Fruit fly (Drosophila melanogaster) whole organism, embryonic: ENCODE measurements around the gene CG32713.

ENCODE experiments used
- Awh ChIP-seq: fragments of 200-800 bp; sonication (Bioruptor generic); IDR thresholded peaks from 2 replicates; pipeline ENCODE4, ENCODE4 v1.3.6; 2022; ENCODE audit warnings: missing biosample characterization, missing genetic modification characterization
- Blimp-1 ChIP-seq: fragments of 200-800 bp; sonication (Bioruptor generic); optimal IDR thresholded peaks from 3 replicates; lab custom pipeline; 2018; ENCODE audit warnings: missing biosample characterization, missing genetic modification characterization, mild to moderate bottlenecking, moderate library complexity, missing genetic modification reagents
- C15 ChIP-seq: fragments of 200-800 bp; sonication (Bioruptor generic); IDR thresholded peaks from 3 replicates; pipeline ENCODE4 v1.3.6; 2022; ENCODE audit warnings: missing biosample characterization, missing genetic modification characterization
- CG10979 ChIP-seq: fragments of 200-800 bp; sonication (Bioruptor generic); optimal IDR thresholded peaks from 2 replicates; lab custom pipeline; 2018; ENCODE audit warnings: missing biosample characterization, mild to moderate bottlenecking, missing genetic modification characterization, moderate library complexity
- CG11085 ChIP-seq: fragments of 200-800 bp; sonication (Bioruptor generic); IDR thresholded peaks from 2 replicates; pipeline ENCODE4 v1.3.6; 2022; ENCODE audit warnings: missing biosample characterization, missing genetic modification characterization
- CG11695 ChIP-seq: fragments of 200-800 bp; sonication (Bioruptor generic); IDR thresholded peaks from 3 replicates; pipeline ENCODE4 v1.3.6; 2022; ENCODE audit warnings: missing biosample characterization, missing genetic modification characterization
- CG13287 ChIP-seq: fragments of 200-800 bp; sonication (Bioruptor generic); IDR thresholded peaks from 2 replicates; pipeline ENCODE4 v1.3.6; 2022; ENCODE audit warnings: missing biosample characterization, missing genetic modification characterization; ENCODE audit not compliant: partially characterized antibody
- CG1529 ChIP-seq: fragments of 200-800 bp; sonication (Bioruptor generic); optimal IDR thresholded peaks from 3 replicates; lab custom pipeline; 2018; ENCODE audit warnings: missing biosample characterization, missing genetic modification characterization
- CG1603 ChIP-seq: fragments of 200-800 bp; sonication (Bioruptor generic); optimal IDR thresholded peaks from 2 replicates; lab custom pipeline; 2019; ENCODE audit warnings: missing biosample characterization, mild to moderate bottlenecking, missing genetic modification characterization, moderate library complexity
- CG17186 ChIP-seq: fragments of 200-800 bp; sonication (Bioruptor generic); optimal IDR thresholded peaks from 3 replicates; lab custom pipeline; 2017; ENCODE audit warnings: missing biosample characterization, missing genetic modification reagents, missing genetic modification characterization
- CG1792 ChIP-seq: fragments of 200-800 bp; sonication (Bioruptor generic); optimal IDR thresholded peaks from 2 replicates; lab custom pipeline; 2016; ENCODE audit warnings: missing biosample characterization, missing genetic modification characterization
- CG2199 ChIP-seq: fragments of 200-800 bp; sonication (Bioruptor generic); IDR thresholded peaks from 3 replicates; pipeline ENCODE4 v1.3.6; 2022; ENCODE audit warnings: missing biosample characterization, missing genetic modification characterization
- CG2875 ChIP-seq: fragments of 200-800 bp; sonication (Bioruptor generic); optimal IDR thresholded peaks from 2 replicates; lab custom pipeline; 2017; ENCODE audit warnings: missing biosample characterization, mild to moderate bottlenecking, missing genetic modification characterization, missing genetic modification reagents
- CG43689 ChIP-seq: fragments of 200-800 bp; sonication (Bioruptor generic); IDR thresholded peaks from 2 replicates; pipeline ENCODE4 v1.3.6; 2022; ENCODE audit warnings: missing biosample characterization, missing genetic modification characterization
- CG4617 ChIP-seq: fragments of 200-800 bp; sonication (Bioruptor generic); optimal IDR thresholded peaks from 3 replicates; lab custom pipeline; 2016; ENCODE audit warnings: missing biosample characterization, missing genetic modification characterization, borderline replicate concordance
- CG5180 ChIP-seq: fragments of 200-800 bp; sonication (Bioruptor generic); optimal IDR thresholded peaks from 3 replicates; lab custom pipeline; 2017; ENCODE audit warnings: missing biosample characterization, missing genetic modification characterization, mild to moderate bottlenecking, moderate library complexity, missing genetic modification reagents
- CG6689 ChIP-seq: fragments of 200-800 bp; sonication (Bioruptor generic); IDR thresholded peaks from 2 replicates; pipeline ENCODE4 v1.3.6; 2022; ENCODE audit warnings: missing biosample characterization, missing genetic modification characterization
- CG8478 ChIP-seq: fragments of >200 bp; optimal IDR thresholded peaks from 2 replicates; lab custom pipeline; 2018
- CG9727 ChIP-seq: fragments of 200-800 bp; sonication (Bioruptor generic); optimal IDR thresholded peaks from 3 replicates; lab custom pipeline; 2017; ENCODE audit warnings: missing biosample characterization, mild to moderate bottlenecking, missing genetic modification characterization
- CG9797 ChIP-seq: fragments of 200-800 bp; sonication (Bioruptor generic); optimal IDR thresholded peaks from 3 replicates; lab custom pipeline; 2018; ENCODE audit warnings: missing biosample characterization, mild to moderate bottlenecking, missing genetic modification characterization
- D19A ChIP-seq: fragments of 200-800 bp; optimal IDR thresholded peaks from 3 replicates; lab custom pipeline; 2019; ENCODE audit warnings: missing biosample characterization, mild to moderate bottlenecking, missing genetic modification characterization, moderate library complexity
- D19B ChIP-seq: fragments of 200-800 bp; sonication (Bioruptor generic); optimal IDR thresholded peaks from 2 replicates; lab custom pipeline; 2017; ENCODE audit warnings: missing biosample characterization, mild to moderate bottlenecking, missing genetic modification characterization
- Dp ChIP-seq: fragments of 200-800 bp; sonication (Bioruptor generic); optimal IDR thresholded peaks from 2 replicates; lab custom pipeline; 2018; ENCODE audit warnings: missing biosample characterization, mild to moderate bottlenecking, missing genetic modification characterization, moderate library complexity
- Ets65A ChIP-seq: fragments of 200-800 bp; sonication (Bioruptor generic); peaks from one replicate; lab custom pipeline; 2016; ENCODE audit warnings: missing biosample characterization, missing genetic modification characterization
- HLH4C ChIP-seq: fragments of 200-800 bp; sonication (Bioruptor generic); IDR thresholded peaks from 3 replicates; pipeline ENCODE4 v1.3.6; 2022; ENCODE audit warnings: missing biosample characterization, missing genetic modification characterization; ENCODE audit not compliant: partially characterized antibody
- HLH54F ChIP-seq: fragments of 200-800 bp; sonication (Bioruptor generic); optimal IDR thresholded peaks from 3 replicates; lab custom pipeline; 2016; ENCODE audit warnings: missing biosample characterization, missing genetic modification characterization
- Hand ChIP-seq: fragments of 200-800 bp; sonication (Bioruptor generic); optimal IDR thresholded peaks from 2 replicates; lab custom pipeline; 2017; ENCODE audit warnings: mild to moderate bottlenecking, missing biosample characterization, missing genetic modification reagents, missing genetic modification characterization
- Hey ChIP-seq: fragments of 200-800 bp; sonication (Bioruptor generic); optimal IDR thresholded peaks from 3 replicates; lab custom pipeline; 2018; ENCODE audit warnings: missing biosample characterization, mild to moderate bottlenecking, missing genetic modification characterization
- Hmr ChIP-seq: fragments of 200-800 bp; sonication (Bioruptor generic); optimal IDR thresholded peaks from 3 replicates; lab custom pipeline; 2017; ENCODE audit warnings: mild to moderate bottlenecking, missing biosample characterization, missing genetic modification reagents, missing genetic modification characterization
- MESR4 ChIP-seq: fragments of 200-800 bp; sonication (Bioruptor generic); optimal IDR thresholded peaks from 2 replicates; lab custom pipeline; 2018; ENCODE audit warnings: missing biosample characterization, mild to moderate bottlenecking, missing genetic modification characterization, moderate library complexity
- Max ChIP-seq: fragments of 200-800 bp; sonication (Bioruptor generic); optimal IDR thresholded peaks from 2 replicates; lab custom pipeline; 2016; ENCODE audit warnings: missing biosample characterization, mild to moderate bottlenecking, missing genetic modification characterization
- Nf-YB ChIP-seq: fragments of 200-800 bp; sonication (Bioruptor generic); optimal IDR thresholded peaks from 3 replicates; lab custom pipeline; 2019; ENCODE audit warnings: missing biosample characterization, mild to moderate bottlenecking, missing genetic modification characterization, moderate library complexity
- Nf-YC ChIP-seq: fragments of 200-800 bp; optimal IDR thresholded peaks from 3 replicates; lab custom pipeline; 2019; ENCODE audit warnings: missing biosample characterization, mild to moderate bottlenecking, missing genetic modification characterization, moderate library complexity
- Rx ChIP-seq: fragments of 200-800 bp; sonication (Bioruptor generic); IDR thresholded peaks from 2 replicates; pipeline ENCODE4 v1.3.6; 2022; ENCODE audit warnings: missing biosample characterization, missing genetic modification characterization
- YL-1 ChIP-seq: fragments of 200-800 bp; sonication (Bioruptor generic); optimal IDR thresholded peaks from 3 replicates; lab custom pipeline; 2017; ENCODE audit warnings: missing biosample characterization, mild to moderate bottlenecking, missing genetic modification characterization
- ac ChIP-seq: fragments of 200-800 bp; sonication (Bioruptor generic); optimal IDR thresholded peaks from 3 replicates; lab custom pipeline; 2017; ENCODE audit warnings: missing biosample characterization, mild to moderate bottlenecking, missing genetic modification characterization
- az2 ChIP-seq: fragments of 200-800 bp; sonication (Bioruptor generic); optimal IDR thresholded peaks from 3 replicates; lab custom pipeline; 2016; ENCODE audit warnings: missing biosample characterization, missing genetic modification characterization
- br ChIP-seq: fragments of >200 bp; optimal IDR thresholded peaks from 2 replicates; lab custom pipeline; 2017
- chinmo ChIP-seq: fragments of 200-800 bp; sonication (Bioruptor generic); IDR thresholded peaks from 4 replicates; pipeline ENCODE4 v1.3.6; 2022; ENCODE audit warnings: missing biosample characterization, missing genetic modification characterization; ENCODE audit not compliant: partially characterized antibody
- gro ChIP-seq: fragments of 200-800 bp; sonication (Bioruptor generic); optimal IDR thresholded peaks from 2 replicates; lab custom pipeline; 2016; ENCODE audit warnings: missing biosample characterization, missing genetic modification characterization
- inv ChIP-seq: fragments of 200-800 bp; sonication (Bioruptor generic); IDR thresholded peaks from 2 replicates; pipeline ENCODE4 v1.3.6; 2022; ENCODE audit warnings: missing biosample characterization, missing genetic modification characterization; ENCODE audit not compliant: partially characterized antibody
- kah ChIP-seq: fragments of 200-800 bp; sonication (Bioruptor generic); optimal IDR thresholded peaks from 2 replicates; lab custom pipeline; 2018; ENCODE audit warnings: missing biosample characterization, mild to moderate bottlenecking, missing genetic modification characterization
- klu ChIP-seq: fragments of 200-800 bp; sonication (Bioruptor generic); IDR thresholded peaks from 2 replicates; pipeline ENCODE4 v1.3.6; 2022; ENCODE audit warnings: missing biosample characterization, missing genetic modification characterization
- maf-S ChIP-seq: fragments of 200-800 bp; sonication (Bioruptor generic); optimal IDR thresholded peaks from 2 replicates; lab custom pipeline; 2016; ENCODE audit warnings: missing biosample characterization, missing genetic modification characterization
- nom ChIP-seq: fragments of 200-800 bp; sonication (Bioruptor generic); optimal IDR thresholded peaks from 2 replicates; lab custom pipeline; 2017; ENCODE audit warnings: missing biosample characterization, missing genetic modification characterization, mild to moderate bottlenecking, moderate library complexity, missing genetic modification reagents
- otp ChIP-seq: fragments of 200-800 bp; sonication (Bioruptor generic); IDR thresholded peaks from 3 replicates; pipeline ENCODE4, ENCODE4 v1.3.6; 2022; ENCODE audit warnings: missing biosample characterization, missing genetic modification characterization
- prd ChIP-seq, 3 experiments: fragments of >200 bp in 2 of 3; fragments of 200-800 bp in 1 of 3; sonication (Bioruptor generic) in 1 of 3; optimal IDR thresholded peaks in 2 of 3; IDR thresholded peaks in 1 of 3; 2 replicates in 2 of 3; 3 replicates in 1 of 3; pipeline versions ENCODE4 v1.3.6 to Lab custom; 2017 to 2022; ENCODE audit warnings: missing biosample characterization in 1 of 3, missing genetic modification characterization in 1 of 3
- sisA ChIP-seq: fragments of 200-800 bp; sonication (Bioruptor generic); IDR thresholded peaks from 2 replicates; pipeline ENCODE4 v1.3.6; 2022; ENCODE audit warnings: missing biosample characterization, missing genetic modification characterization
- slou ChIP-seq: fragments of 200-800 bp; sonication (Bioruptor generic); optimal IDR thresholded peaks from 3 replicates; lab custom pipeline; 2016; ENCODE audit warnings: missing biosample characterization, missing genetic modification characterization
- vnd ChIP-seq: fragments of 200-800 bp; sonication (Bioruptor generic); IDR thresholded peaks from 3 replicates; pipeline ENCODE4 v1.3.6; 2022; ENCODE audit warnings: missing biosample characterization, missing genetic modification characterization; ENCODE audit not compliant: partially characterized antibody

The CG32713 gene

dm6 chrX:8411532-8411960, 45.9 kb downstream of the CG32713 start, which contains the start of gene lawc (continued):
- TF ChIP-seq Blimp-1 (GFP tag; lab: Kevin White, UChicago) = no peak
- no peak for TF ChIP-seq CG4617 (GFP tag; lab: Kevin White, UChicago)
- peak; percentile 0 for TF ChIP-seq ac
- TF ChIP-seq HLH4C (GFP tag; lab: Robert Waterston, UW) = peak; percentile 13; the same call in 1 of the 3 replicates
- no peak for TF ChIP-seq CG17186 (GFP tag; lab: Kevin White, UChicago)
- TF ChIP-seq HLH54F (GFP tag; lab: Kevin White, UChicago) = no peak
- peak; percentile 66 for TF ChIP-seq Hand (GFP tag; lab: Kevin White, UChicago)
- peak; percentile 7 for TF ChIP-seq CG9727 (GFP tag; lab: Kevin White, UChicago)
- TF ChIP-seq klu (GFP tag; lab: Robert Waterston, UW) = no peak
- TF ChIP-seq otp (GFP tag; lab: Robert Waterston, UW) = peak; percentile 17; the same call in 1 of the 3 replicates
- peak; percentile 82 for TF ChIP-seq nom (GFP tag; lab: Kevin White, UChicago)
- TF ChIP-seq az2 (GFP tag; lab: Kevin White, UChicago) = no peak
- TF ChIP-seq CG1792 (GFP tag; lab: Kevin White, UChicago) = no peak
- TF ChIP-seq CG2199 (GFP tag; lab: Robert Waterston, UW) = no peak
- TF ChIP-seq chinmo (GFP tag; lab: Robert Waterston, UW) = peak; percentile 84; the same call in 3 of the 4 replicates
- peak; percentile 46; the same call in 1 of the 3 replicates for TF ChIP-seq C15 (GFP tag; lab: Robert Waterston, UW)
- peak; percentile 72 for TF ChIP-seq Hmr
- peak; percentile 43; the same call in 1 of the 2 replicates for TF ChIP-seq CG11085 (GFP tag; lab: Robert Waterston, UW)
- TF ChIP-seq YL-1 (GFP tag; lab: Kevin White, UChicago) = peak; percentile 36
- no peak for TF ChIP-seq Awh (GFP tag; lab: Robert Waterston, UW)
- TF ChIP-seq slou (GFP tag; lab: Kevin White, UChicago) = no peak
- TF ChIP-seq prd (optimal IDR thresholded peaks at IDR 0.05; lab: Kevin White, UChicago) = no peak
- TF ChIP-seq prd (GFP tag; IDR thresholded peaks at IDR 0.05; lab: Robert Waterston, UW) = no peak; the same call in 2 of the 3 replicates
- no peak for TF ChIP-seq CG6689
- TF ChIP-seq CG5180 (GFP tag; lab: Kevin White, UChicago) = no peak
- TF ChIP-seq CG10979 = peak; percentile 1
- TF ChIP-seq vnd (GFP tag; lab: Robert Waterston, UW) = no peak
- TF ChIP-seq Max (GFP tag; lab: Kevin White, UChicago) = no peak
- TF ChIP-seq gro = no peak
- TF ChIP-seq Rx (GFP tag; lab: Robert Waterston, UW) = no peak
- TF ChIP-seq Dp (GFP tag; lab: Kevin White, UChicago) = peak; percentile 1
- peak; percentile 8 for TF ChIP-seq CG9797 (GFP tag; lab: Kevin White, UChicago)
- no peak for TF ChIP-seq Ets65A
- TF ChIP-seq CG13287 = peak; percentile 24; the same call in 1 of the 2 replicates
- TF ChIP-seq CG8478 (lab: Kevin White, UChicago) = no peak
- TF ChIP-seq D19A (tag; lab: Kevin White, UChicago) = no peak
- TF ChIP-seq Hey (tag; lab: Kevin White, UChicago) = peak; percentile 16
- TF ChIP-seq CG1603 (tag; lab: Kevin White, UChicago) = peak; percentile 30
- peak; percentile 32 for TF ChIP-seq Nf-YB
- TF ChIP-seq CG43689 (GFP tag; lab: Robert Waterston, UW) = no peak
- TF ChIP-seq CG1529 (GFP tag; lab: Kevin White, UChicago) = no peak
- no peak for TF ChIP-seq inv
- TF ChIP-seq CG2875 = no peak
- peak; percentile 46 for TF ChIP-seq MESR4
- peak; percentile 45 for TF ChIP-seq kah (GFP tag; lab: Kevin White, UChicago)
- TF ChIP-seq sisA = no peak
- 0 out of 3 replicates have a peak, but pooled peaks have one; percentile 66 for TF ChIP-seq CG11695
- TF ChIP-seq Nf-YC (tag; lab: Kevin White, UChicago) = no peak
- no peak for TF ChIP-seq maf-S (GFP tag; lab: Kevin White, UChicago)
- no peak for TF ChIP-seq br (lab: Kevin White, UChicago)
- no peak for TF ChIP-seq D19B (GFP tag; lab: Kevin White, UChicago)
